Worm (Caenorhabditis elegans): Measurements from ENCODE around the gene srx-36.

The srx-36 gene

DNA sequence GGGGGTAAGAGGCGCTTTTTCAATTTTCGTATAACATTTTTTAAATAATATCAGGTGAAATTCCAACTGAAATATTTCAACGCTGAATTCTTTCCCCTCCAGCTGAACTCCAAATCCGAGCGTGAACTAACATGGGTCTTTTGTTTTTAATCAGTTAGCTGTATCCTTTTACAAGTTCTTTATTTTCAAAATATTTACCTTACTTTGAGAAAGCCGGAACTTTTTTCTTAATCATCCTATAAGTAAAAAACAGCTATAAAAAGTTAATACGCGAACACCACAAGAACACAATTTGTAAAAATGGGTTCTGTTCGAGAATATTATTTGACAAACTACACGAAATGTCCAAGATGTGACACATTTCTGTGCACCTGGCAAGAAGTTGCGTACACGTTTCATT is 33.3 kb upstream of the srx-36 start, which contains the start of gene srh-83:
Gene srh-83 (plus strand): TSS at position 301 of the 400 bp plus-strand sequence.
- TF ChIP-seq ztf-16 (tag; optimal IDR thresholded peaks at IDR 0.05) (no peak), F13H6.1 (tag; optimal IDR thresholded peaks at IDR 0.05) (no peak), K02D7.2 (tag; optimal IDR thresholded peaks at IDR 0.05) (no peak), fax-1 (tag; optimal IDR thresholded peaks at IDR 0.05) (no peak), pat-9 (tag; optimal IDR thresholded peaks at IDR 0.05) (no peak), ceh-19 (GFP tag; optimal IDR thresholded peaks at IDR 0.05) (no peak), fkh-6 (tag; optimal IDR thresholded peaks at IDR 0.05) (no peak)

DNA sequence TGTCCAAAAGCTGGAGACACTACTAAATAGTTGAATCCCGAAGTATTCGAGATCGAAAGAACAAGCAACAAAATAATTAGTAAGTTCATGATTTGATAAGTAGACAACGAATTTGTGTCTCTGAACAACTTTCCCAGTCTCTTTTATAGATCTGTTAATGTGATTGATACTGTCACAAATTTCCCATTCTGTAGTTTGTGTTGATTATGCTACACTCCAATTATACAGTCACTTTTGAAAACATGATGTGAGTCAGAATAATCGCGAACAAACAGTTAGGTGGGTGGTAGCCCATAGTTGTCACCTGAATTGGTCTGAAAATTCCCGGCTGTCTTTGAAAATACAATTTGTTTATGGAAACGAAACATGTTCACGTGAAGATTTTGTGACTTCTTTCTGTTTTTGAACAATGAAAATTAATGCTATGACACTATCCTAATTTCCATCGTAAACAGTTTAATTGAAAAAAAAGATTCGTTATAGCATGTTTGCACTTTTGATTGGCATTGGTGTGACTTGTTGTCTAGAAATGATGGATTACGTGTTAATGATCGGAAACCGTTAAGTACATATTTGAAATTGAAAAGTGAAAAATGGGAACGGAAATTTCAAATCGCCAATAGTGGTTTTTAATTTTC is 32.7 kb upstream of the srx-36 start, which contains the start of gene ugt-41:
Gene ugt-41 (minus strand): TSS at position 119 of the 638 bp plus-strand sequence.
- TF ChIP-seq dmd-4 (tag; optimal IDR thresholded peaks at IDR 0.05; ENCODE audit: borderline replicate concordance): no peak

ce11 chrV:7159391-7159790 is 28.5 kb upstream of the srx-36 start, which contains the start of gene str-204:
Gene str-204 (plus strand): TSS chrV:7159691.
- TF ChIP-seq ceh-2 (tag; optimal IDR thresholded peaks at IDR 0.05): no peak
- TF ChIP-seq nhr-232 (tag; optimal IDR thresholded peaks at IDR 0.05): no peak

ce11 chrV:7157089-7157488 is 26.2 kb upstream of the srx-36 start, which contains the start of gene ugt-39:
Gene ugt-39 (plus strand): TSS chrV:7157142.
- no peak for TF ChIP-seq ceh-45 (GFP tag; IDR thresholded peaks at IDR 0.05)
- no peak for TF ChIP-seq hlh-8 (tag; optimal IDR thresholded peaks at IDR 0.05)
- no peak for TF ChIP-seq ceh-19 (GFP tag; optimal IDR thresholded peaks at IDR 0.05)
- TF ChIP-seq unc-55 (GFP tag; optimal IDR thresholded peaks at IDR 0.05): no peak
- no peak for TF ChIP-seq ahr-1 (tag; optimal IDR thresholded peaks at IDR 0.05)
- TF ChIP-seq nhr-232 (tag; optimal IDR thresholded peaks at IDR 0.05): no peak
- TF ChIP-seq lim-6 (tag; optimal IDR thresholded peaks at IDR 0.05): no peak
- no peak for TF ChIP-seq elt-2 (tag; optimal IDR thresholded peaks at IDR 0.05)
- no peak for TF ChIP-seq ceh-14 (tag; optimal IDR thresholded peaks at IDR 0.05)
- no peak for TF ChIP-seq tbx-2 (tag; optimal IDR thresholded peaks at IDR 0.05)
- TF ChIP-seq ceh-48 (tag; optimal IDR thresholded peaks at IDR 0.05): no peak
- no peak for TF ChIP-seq hlh-6 (tag; optimal IDR thresholded peaks at IDR 0.05)
- no peak for TF ChIP-seq mec-3 (tag; optimal IDR thresholded peaks at IDR 0.05; ENCODE audit: borderline replicate concordance)
- no peak for TF ChIP-seq pat-9 (tag; optimal IDR thresholded peaks at IDR 0.05)
- TF ChIP-seq unc-3 (GFP tag; conservative IDR thresholded peaks at IDR 0.05): no peak
- no peak for TF ChIP-seq unc-3 (tag; optimal IDR thresholded peaks at IDR 0.05)
- TF ChIP-seq sox-2 (GFP tag; IDR thresholded peaks at IDR 0.05): no peak
- no peak for TF ChIP-seq madf-2 (tag; optimal IDR thresholded peaks at IDR 0.05)
- no peak for TF ChIP-seq tbx-7 (tag; optimal IDR thresholded peaks at IDR 0.05)
- no peak for TF ChIP-seq ceh-6 (GFP tag; optimal IDR thresholded peaks at IDR 0.05)
- TF ChIP-seq fkh-6 (tag; optimal IDR thresholded peaks at IDR 0.05): no peak

ce11 chrV:7156079-7156478 is 25.2 kb upstream of the srx-36 start, which contains the start of gene F10D2.10:
Gene F10D2.10 (minus strand): TSS chrV:7156179.
- TF ChIP-seq odd-2 (tag; optimal IDR thresholded peaks at IDR 0.05): no peak
- no peak for TF ChIP-seq ceh-31 (tag; optimal IDR thresholded peaks at IDR 0.05)
- TF ChIP-seq ztf-16 (tag; optimal IDR thresholded peaks at IDR 0.05): no peak
- TF ChIP-seq pqm-1 (tag; optimal IDR thresholded peaks at IDR 0.05): no peak
- TF ChIP-seq nfya-1 (tag; optimal IDR thresholded peaks at IDR 0.05): no peak
- TF ChIP-seq pag-3 (tag; optimal IDR thresholded peaks at IDR 0.05; ENCODE audit: borderline replicate concordance): no peak
- no peak for TF ChIP-seq ceh-30 (tag; optimal IDR thresholded peaks at IDR 0.05)
- TF ChIP-seq C38D4.7 (GFP tag; optimal IDR thresholded peaks at IDR 0.05): no peak
- no peak for TF ChIP-seq tbx-2 (tag; optimal IDR thresholded peaks at IDR 0.05)
- no peak for TF ChIP-seq nhr-232 (tag; optimal IDR thresholded peaks at IDR 0.05)
- TF ChIP-seq dve-1 (tag; optimal IDR thresholded peaks at IDR 0.05): no peak
- no peak for TF ChIP-seq elt-2 (tag; optimal IDR thresholded peaks at IDR 0.05)
- TF ChIP-seq ceh-48 (tag; optimal IDR thresholded peaks at IDR 0.05): no peak
- no peak for TF ChIP-seq dmd-4 (tag; optimal IDR thresholded peaks at IDR 0.05; ENCODE audit: borderline replicate concordance)
- no peak for TF ChIP-seq F13H6.1 (tag; optimal IDR thresholded peaks at IDR 0.05)

All from whole organism, late embryonic.